Worm (Caenorhabditis elegans) whole organism, young adult: ENCODE measurements around the gene msp-76.

Experiments
- B0336.3 ChIP-seq: fragments of 200-800 bp; sonication (Bioruptor generic); IDR thresholded peaks from 2 replicates; pipeline ENCODE4 v1.3.6; 2022; ENCODE audit warnings: missing genetic modification characterization, missing compliant biosample characterization
- D2030.7 ChIP-seq: fragments of 200-800 bp; sonication (Bioruptor generic); IDR thresholded peaks from 2 replicates; pipeline ENCODE4 v1.3.6; 2022; ENCODE audit warnings: missing genetic modification reagents, missing genetic modification characterization, missing compliant biosample characterization
- F10E7.11 ChIP-seq: sonication (generic microtip); optimal IDR thresholded peaks from 2 replicates; lab custom pipeline; 2017; ENCODE audit warnings: mild to moderate bottlenecking, missing genetic modification characterization, moderate library complexity, missing compliant biosample characterization
- F39B2.1 ChIP-seq: fragments of 200-800 bp; sonication (Bioruptor generic); IDR thresholded peaks from 2 replicates; pipeline ENCODE4 v1.3.6; 2022; ENCODE audit warnings: missing genetic modification reagents, missing genetic modification characterization, missing compliant biosample characterization
- F57C9.4 ChIP-seq: sonication (generic microtip); optimal IDR thresholded peaks from 2 replicates; lab custom pipeline; 2017; ENCODE audit warnings: mild to moderate bottlenecking, missing genetic modification characterization, missing compliant biosample characterization
- K12H6.12 ChIP-seq: fragments of 200-800 bp; sonication (Bioruptor generic); optimal IDR thresholded peaks from 2 replicates; lab custom pipeline; 2018; ENCODE audit warnings: mild to moderate bottlenecking, missing genetic modification characterization, missing compliant biosample characterization
- T07F8.4 ChIP-seq: sonication (generic microtip); optimal IDR thresholded peaks from 2 replicates; lab custom pipeline; 2016; ENCODE audit warnings: mild to moderate bottlenecking, missing genetic modification characterization, moderate library complexity, missing compliant biosample characterization
- Y53G8AR.9 ChIP-seq: fragments of 200-800 bp; sonication (Bioruptor generic); conservative IDR thresholded peaks from 2 replicates; pipeline ENCODE4 v1.3.6; 2022; ENCODE audit warnings: missing genetic modification reagents, missing genetic modification characterization, missing compliant biosample characterization
- Y95B8A.8 ChIP-seq: fragments of 200-800 bp; sonication (Bioruptor generic); IDR thresholded peaks from 2 replicates; pipeline ENCODE4 v1.3.6; 2022; ENCODE audit warnings: missing genetic modification reagents, missing genetic modification characterization, missing compliant biosample characterization
- aptf-2 ChIP-seq: fragments of 200-800 bp; sonication (Bioruptor generic); conservative IDR thresholded peaks from 2 replicates; pipeline ENCODE4 v1.3.6; 2022; ENCODE audit warnings: missing genetic modification reagents, missing genetic modification characterization, missing compliant biosample characterization
- atf-7 ChIP-seq: sonication (generic microtip); optimal IDR thresholded peaks from 2 replicates; lab custom pipeline; 2017; ENCODE audit warnings: mild to moderate bottlenecking, missing genetic modification characterization, missing compliant biosample characterization
- attf-5 ChIP-seq: fragments of 200-800 bp; sonication (Bioruptor generic); optimal IDR thresholded peaks from 2 replicates; lab custom pipeline; 2018; ENCODE audit warnings: mild to moderate bottlenecking, missing genetic modification characterization, missing compliant biosample characterization
- ceh-100 ChIP-seq: fragments of 200-800 bp; sonication (Bioruptor generic); IDR thresholded peaks from 2 replicates; pipeline ENCODE4 v1.3.6; 2022; ENCODE audit warnings: missing genetic modification reagents, missing genetic modification characterization, missing compliant biosample characterization
- ceh-27 ChIP-seq: fragments of 200-800 bp; sonication (Bioruptor generic); optimal IDR thresholded peaks from 2 replicates; lab custom pipeline; 2018; ENCODE audit warnings: mild to moderate bottlenecking, missing genetic modification characterization, moderate library complexity, missing compliant biosample characterization
- ceh-79 ChIP-seq: sonication (generic microtip); optimal IDR thresholded peaks from 2 replicates; lab custom pipeline; 2017; ENCODE audit warnings: mild to moderate bottlenecking, missing genetic modification characterization, missing compliant biosample characterization
- ceh-91 ChIP-seq: fragments of 200-800 bp; sonication (Bioruptor generic); IDR thresholded peaks from 2 replicates; pipeline ENCODE4 v1.3.6; 2022; ENCODE audit warnings: missing genetic modification reagents, missing genetic modification characterization, missing compliant biosample characterization
- dpff-1 ChIP-seq: sonication (generic microtip); optimal IDR thresholded peaks from 2 replicates; lab custom pipeline; 2017; ENCODE audit warnings: mild to moderate bottlenecking, missing genetic modification characterization, missing compliant biosample characterization
- dpl-1 ChIP-seq: fragments of 150-350 bp; optimal IDR thresholded peaks from 2 replicates; lab custom pipeline; 2014; ENCODE audit warnings: missing biosample characterization, missing genetic modification reagents, missing genetic modification characterization
- ets-4 ChIP-seq: fragments of 200-800 bp; sonication (Bioruptor generic); optimal IDR thresholded peaks from 2 replicates; lab custom pipeline; 2018; ENCODE audit warnings: mild to moderate bottlenecking, missing genetic modification characterization, missing compliant biosample characterization
- gei-17 ChIP-seq: fragments of 200-800 bp; sonication (Bioruptor generic); optimal IDR thresholded peaks from 2 replicates; lab custom pipeline; 2018; ENCODE audit warnings: mild to moderate bottlenecking, missing genetic modification characterization, missing compliant biosample characterization
- him-1 ChIP-seq: sonication (generic microtip); optimal IDR thresholded peaks from 2 replicates; lab custom pipeline; 2016; ENCODE audit warnings: missing genotype, missing genetic modification reagents, missing genetic modification characterization, missing compliant biosample characterization
- lag-1 ChIP-seq: fragments of 200-800 bp; sonication (Bioruptor generic); IDR thresholded peaks from 2 replicates; pipeline ENCODE4 v1.3.6; 2022; ENCODE audit warnings: missing genetic modification reagents, missing genetic modification characterization, missing compliant biosample characterization
- madf-10 ChIP-seq: sonication (generic microtip); optimal IDR thresholded peaks from 2 replicates; lab custom pipeline; 2016; ENCODE audit warnings: mild to moderate bottlenecking, missing genetic modification characterization, missing compliant biosample characterization
- madf-6 ChIP-seq: fragments of 200-800 bp; sonication (Bioruptor generic); IDR thresholded peaks from 2 replicates; pipeline ENCODE4 v1.3.6; 2022; ENCODE audit warnings: missing genetic modification reagents, missing genetic modification characterization, missing compliant biosample characterization
- mes-4 ChIP-seq: sonication (generic microtip); optimal IDR thresholded peaks from 2 replicates; lab custom pipeline; 2016; ENCODE audit warnings: missing genotype, missing genetic modification characterization, missing compliant biosample characterization
- mxl-1 ChIP-seq: sonication (generic microtip); optimal IDR thresholded peaks from 2 replicates; lab custom pipeline; 2016; ENCODE audit warnings: missing genetic modification characterization, missing compliant biosample characterization
- nhr-120 ChIP-seq: fragments of 200-800 bp; sonication (Bioruptor generic); IDR thresholded peaks from 2 replicates; pipeline ENCODE4 v1.3.6; 2022; ENCODE audit warnings: missing genetic modification characterization, missing compliant biosample characterization
- nhr-27 ChIP-seq: fragments of 200-800 bp; sonication (Bioruptor generic); optimal IDR thresholded peaks from 2 replicates; lab custom pipeline; 2018; ENCODE audit warnings: mild to moderate bottlenecking, missing genetic modification characterization, moderate library complexity, missing compliant biosample characterization
- nhr-80 ChIP-seq: sonication (generic microtip); optimal IDR thresholded peaks from 2 replicates; lab custom pipeline; 2016; ENCODE audit warnings: missing genetic modification characterization, missing compliant biosample characterization
- nhr-90 ChIP-seq: sonication (generic microtip); optimal IDR thresholded peaks from 2 replicates; lab custom pipeline; 2016; ENCODE audit warnings: missing genotype, mild to moderate bottlenecking, missing genetic modification characterization, missing compliant biosample characterization
- rcor-1 ChIP-seq: fragments of 200-800 bp; sonication (Bioruptor generic); IDR thresholded peaks from 2 replicates; pipeline ENCODE4 v1.3.6; 2022; ENCODE audit warnings: missing genetic modification reagents, missing genetic modification characterization, missing compliant biosample characterization
- rec-8 ChIP-seq, 2 experiments: sonication (generic microtip); optimal IDR thresholded peaks; 2 replicates each; lab custom pipeline; 2016; ENCODE audit warnings: mild to moderate bottlenecking in 2 of 2, missing genetic modification characterization in 2 of 2, missing genetic modification reagents in 2 of 2, missing genotype in 2 of 2, missing biosample characterization in 1 of 2, missing compliant biosample characterization in 1 of 2, moderate library complexity in 1 of 2
- snpc-1.1 ChIP-seq: sonication (generic microtip); optimal IDR thresholded peaks from 2 replicates; lab custom pipeline; 2017; ENCODE audit warnings: missing genetic modification characterization, mild to moderate bottlenecking, missing compliant biosample characterization, antibody characterized with exemption, moderate library complexity, missing genotype, missing genetic modification reagents; ENCODE audit not compliant: insufficient read depth
- somi-1 ChIP-seq: fragments of 200-800 bp; sonication (Bioruptor generic); optimal IDR thresholded peaks from 2 replicates; lab custom pipeline; 2018; ENCODE audit warnings: mild to moderate bottlenecking, missing genetic modification characterization, missing compliant biosample characterization
- tbx-9 ChIP-seq: sonication (generic microtip); optimal IDR thresholded peaks from 2 replicates; lab custom pipeline; 2016; ENCODE audit warnings: borderline replicate concordance, missing genetic modification characterization, inconsistent platforms, missing compliant biosample characterization
- unc-130 ChIP-seq: sonication (generic microtip); optimal IDR thresholded peaks from 2 replicates; lab custom pipeline; 2016; ENCODE audit warnings: missing genetic modification reagents, missing genetic modification characterization, missing compliant biosample characterization
- unc-62 ChIP-seq: fragments of 150-350 bp; optimal IDR thresholded peaks from 2 replicates; lab custom pipeline; 2014; ENCODE audit warnings: missing biosample characterization, missing genetic modification reagents, missing genetic modification characterization
- ztf-18 ChIP-seq: sonication (generic microtip); optimal IDR thresholded peaks from 2 replicates; lab custom pipeline; 2016; ENCODE audit warnings: missing genotype, mild to moderate bottlenecking, missing genetic modification characterization, missing compliant biosample characterization
- ztf-22 ChIP-seq: fragments of 200-800 bp; sonication (Bioruptor generic); optimal IDR thresholded peaks from 2 replicates; lab custom pipeline; 2018; ENCODE audit warnings: mild to moderate bottlenecking, missing genetic modification characterization, moderate library complexity, missing compliant biosample characterization
- ztf-25 ChIP-seq: fragments of 200-800 bp; sonication (Bioruptor generic); IDR thresholded peaks from 2 replicates; pipeline ENCODE4 v1.3.6; 2022; ENCODE audit warnings: missing genetic modification reagents, missing genetic modification characterization, missing compliant biosample characterization
- ztf-6 ChIP-seq: fragments of 200-800 bp; sonication (Bioruptor generic); IDR thresholded peaks from 2 replicates; pipeline ENCODE4 v1.3.6; 2022; ENCODE audit warnings: missing genetic modification reagents, missing genetic modification characterization, missing compliant biosample characterization

msp-76 gene

DNA sequence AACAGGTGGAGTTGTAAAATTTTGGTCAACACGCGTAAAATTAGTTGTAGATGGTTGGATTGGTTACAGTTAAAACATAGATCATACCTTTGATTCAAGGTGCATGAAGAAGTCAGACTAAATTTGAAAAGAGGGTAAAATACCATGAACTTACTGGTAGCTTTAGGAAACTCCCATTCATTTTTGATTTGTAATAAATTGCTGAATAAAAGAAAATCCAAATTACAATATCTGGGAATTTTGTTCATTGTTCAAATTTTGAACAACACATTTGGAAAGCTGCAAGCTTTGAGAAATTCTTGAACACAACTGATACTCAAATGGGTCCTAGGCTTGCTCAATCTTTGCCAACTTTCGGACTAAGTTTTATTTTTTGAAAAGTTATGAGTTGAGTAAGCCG, 10.8 kb upstream of the msp-76 start:
- TF ChIP-seq F57C9.4 (no peak), atf-7 (tag; lab: Kevin White, UChicago) (no peak), lag-1 (no peak), mxl-1 (tag; lab: Kevin White, UChicago) (no peak), B0336.3 (GFP tag; lab: Robert Waterston, UW) (no peak), dpl-1 (no peak), rec-8 (tag; optimal IDR thresholded peaks at IDR 0.05; lab: Kevin White, UChicago) (no peak), nhr-90 (tag; lab: Kevin White, UChicago) (no peak)

DNA sequence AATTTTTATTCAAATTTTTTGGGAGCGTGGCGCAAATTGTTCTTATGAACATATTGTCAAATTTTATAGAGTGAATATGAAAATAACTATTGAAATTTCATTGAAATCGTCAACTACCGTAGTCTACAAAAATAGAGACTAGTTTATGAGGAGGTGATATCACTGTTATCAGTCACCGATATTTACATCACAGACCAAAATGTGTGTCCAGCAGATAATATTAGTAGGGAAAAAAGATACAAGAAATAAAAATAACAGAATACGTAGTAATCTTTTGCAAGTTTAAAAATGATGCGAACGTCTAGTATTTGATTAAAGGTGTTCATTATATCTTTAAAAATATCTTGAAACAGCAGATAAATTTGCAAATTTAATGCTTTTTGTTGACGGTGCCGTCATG, 9.5 kb upstream of the msp-76 start:
- TF ChIP-seq snpc-1.1 (no peak), ceh-79 (no peak), ceh-91 (no peak), unc-62 (GFP tag; lab: Kevin White, UChicago) (no peak), ets-4 (GFP tag; lab: Kevin White, UChicago) (no peak), D2030.7 (GFP tag; lab: Robert Waterston, UW) (no peak), ceh-27 (GFP tag; lab: Kevin White, UChicago) (no peak), somi-1 (GFP tag; lab: Kevin White, UChicago) (no peak), nhr-120 (GFP tag; lab: Robert Waterston, UW) (no peak), F10E7.11 (no peak)

DNA sequence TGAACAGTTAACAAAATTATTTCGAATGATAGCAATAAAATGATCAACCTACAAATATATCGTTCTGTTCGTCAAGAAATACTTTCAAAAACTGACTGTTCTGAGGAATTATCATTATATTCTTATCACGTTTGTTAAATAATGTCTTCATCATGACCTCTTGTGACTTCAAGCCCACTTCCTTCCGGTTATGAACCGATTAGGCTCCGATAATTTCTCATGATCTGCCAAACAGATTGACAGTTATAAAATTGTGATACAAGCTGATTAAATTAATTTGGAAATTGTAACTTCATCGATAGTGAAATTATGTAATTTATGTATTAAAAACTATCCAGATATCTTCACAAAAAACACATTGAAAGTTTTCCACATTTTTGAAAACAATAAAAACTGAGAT, 8.0 kb upstream of the msp-76 start, which contains the start of gene ins-8:
TSS of gene ins-8 (minus strand) at position 101 of the 400 bp plus-strand sequence.
- no peak for TF ChIP-seq Y53G8AR.9
- no peak for TF ChIP-seq madf-10 (tag; lab: Kevin White, UChicago)
- no peak for TF ChIP-seq tbx-9 (tag; lab: Kevin White, UChicago)
- TF ChIP-seq madf-6 (GFP tag; lab: Robert Waterston, UW): no peak
- TF ChIP-seq mes-4 (tag; lab: Kevin White, UChicago): no peak
- TF ChIP-seq ztf-6: no peak
- no peak for TF ChIP-seq K12H6.12
- TF ChIP-seq gei-17 (GFP tag; lab: Kevin White, UChicago): no peak

DNA sequence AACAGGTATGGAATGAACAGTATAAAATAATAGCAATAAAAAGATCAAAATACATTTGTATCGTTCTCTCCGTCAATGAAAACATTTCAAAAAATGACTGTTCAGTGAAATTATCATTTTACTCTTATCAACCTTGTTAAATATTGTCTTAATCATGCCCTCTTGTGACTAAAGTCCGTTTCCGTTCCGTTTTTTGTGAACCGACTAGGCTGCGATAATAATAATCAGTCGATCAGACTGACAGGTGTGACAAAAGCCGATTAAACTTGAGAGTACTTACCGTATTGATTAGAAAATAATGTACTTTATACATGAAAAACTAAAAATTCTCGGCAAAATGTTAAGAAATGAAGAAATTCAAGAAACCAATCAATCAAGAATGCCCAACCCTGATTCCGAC, 6.3 kb upstream of the msp-76 start, which contains the start of gene ins-7:
TSS of gene ins-7 (minus strand) at position 332 of the 400 bp plus-strand sequence.
- TF ChIP-seq dpff-1 (tag; lab: Kevin White, UChicago) (no peak), unc-62 (GFP tag; lab: Kevin White, UChicago) (peak; percentile 70), rcor-1 (GFP tag; lab: Robert Waterston, UW) (no peak), ets-4 (GFP tag; lab: Kevin White, UChicago) (peak; percentile 82), nhr-80 (tag; lab: Kevin White, UChicago) (peak; percentile 86), ztf-22 (GFP tag; lab: Kevin White, UChicago) (peak; percentile 48)
- TF ChIP-seq, all 124 proteins: peak for 4

DNA sequence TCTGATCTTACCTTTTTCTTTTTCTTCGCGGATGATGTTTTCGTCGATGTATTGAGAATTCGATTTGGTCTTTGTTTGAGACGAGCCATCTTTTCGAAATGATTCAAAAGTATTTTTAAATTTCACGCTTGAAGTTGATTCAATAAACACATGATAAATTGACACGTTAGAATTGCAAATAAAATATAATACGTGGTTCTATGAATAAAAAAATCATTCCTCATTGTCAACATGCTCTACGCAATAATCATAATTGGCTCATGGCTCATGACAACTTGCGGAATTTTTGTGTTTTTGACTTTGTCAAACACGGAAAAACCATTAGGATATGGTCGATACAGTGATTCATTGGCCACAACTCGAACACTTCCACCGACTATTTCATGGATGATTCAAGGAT, 5.4 kb upstream of the msp-76 start, which contains the start of the genes htas-1 and ZK1251.3:
TSS of gene htas-1 (minus strand) at position 101 of the 400 bp plus-strand sequence.
TSS of gene ZK1251.3 (plus strand) at position 226 of the 400 bp plus-strand sequence.
- no peak for TF ChIP-seq aptf-2 (GFP tag; lab: Robert Waterston, UW)
- TF ChIP-seq dpff-1 (tag; lab: Kevin White, UChicago): no peak
- no peak for TF ChIP-seq ztf-25 (GFP tag; lab: Robert Waterston, UW)
- no peak for TF ChIP-seq F39B2.1 (GFP tag; lab: Robert Waterston, UW)
- no peak for TF ChIP-seq Y95B8A.8 (GFP tag; lab: Robert Waterston, UW)
- no peak for TF ChIP-seq mes-4 (tag; lab: Kevin White, UChicago)
- TF ChIP-seq ztf-22 (GFP tag; lab: Kevin White, UChicago): no peak
- TF ChIP-seq unc-130 (GFP tag; lab: Kevin White, UChicago): no peak
- no peak for TF ChIP-seq nhr-27 (tag; lab: Kevin White, UChicago)
- no peak for TF ChIP-seq ztf-18 (tag; lab: Kevin White, UChicago)
- TF ChIP-seq ceh-100 (GFP tag; lab: Robert Waterston, UW): no peak
- TF ChIP-seq K12H6.12: no peak
- no peak for TF ChIP-seq attf-5 (GFP tag; lab: Kevin White, UChicago)
- no peak for TF ChIP-seq ceh-79
- TF ChIP-seq T07F8.4 (tag; lab: Kevin White, UChicago): no peak
- no peak for TF ChIP-seq F10E7.11
- TF ChIP-seq mxl-1 (tag; lab: Kevin White, UChicago): no peak
- TF ChIP-seq him-1 (tag; lab: Kevin White, UChicago): no peak
